Worm (Caenorhabditis elegans) whole organism, dauer: ENCODE results near the gene nrfl-1.

Source experiments
- unc-62 ChIP-seq: sonication (generic microtip); optimal IDR thresholded peaks from 2 replicates; lab custom pipeline; 2017; ENCODE audit warnings: missing biosample characterization, missing genetic modification reagents, missing genetic modification characterization

nrfl-1 gene

DNA sequence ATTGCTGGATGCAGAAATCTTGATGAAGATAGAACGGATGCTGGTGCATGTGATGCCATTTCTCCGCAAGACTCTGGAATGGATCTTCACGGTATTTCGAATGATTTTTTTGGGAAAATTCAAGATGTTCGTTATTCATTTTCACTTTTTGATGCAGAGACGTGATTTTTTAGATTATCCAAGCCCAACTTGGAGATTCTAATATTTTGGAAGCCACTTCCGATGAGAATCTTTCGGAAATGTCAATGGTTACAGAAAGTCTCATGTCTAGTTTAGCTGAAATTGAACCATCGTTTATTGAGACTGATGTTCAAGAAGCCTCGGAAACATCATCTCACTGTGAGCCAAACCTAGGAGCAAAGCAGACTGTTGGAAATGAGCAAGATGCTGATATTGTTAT, 18.1 kb upstream of the nrfl-1 start:
- TF ChIP-seq unc-62 (GFP tag; lab: Kevin White, UChicago) = no peak

DNA sequence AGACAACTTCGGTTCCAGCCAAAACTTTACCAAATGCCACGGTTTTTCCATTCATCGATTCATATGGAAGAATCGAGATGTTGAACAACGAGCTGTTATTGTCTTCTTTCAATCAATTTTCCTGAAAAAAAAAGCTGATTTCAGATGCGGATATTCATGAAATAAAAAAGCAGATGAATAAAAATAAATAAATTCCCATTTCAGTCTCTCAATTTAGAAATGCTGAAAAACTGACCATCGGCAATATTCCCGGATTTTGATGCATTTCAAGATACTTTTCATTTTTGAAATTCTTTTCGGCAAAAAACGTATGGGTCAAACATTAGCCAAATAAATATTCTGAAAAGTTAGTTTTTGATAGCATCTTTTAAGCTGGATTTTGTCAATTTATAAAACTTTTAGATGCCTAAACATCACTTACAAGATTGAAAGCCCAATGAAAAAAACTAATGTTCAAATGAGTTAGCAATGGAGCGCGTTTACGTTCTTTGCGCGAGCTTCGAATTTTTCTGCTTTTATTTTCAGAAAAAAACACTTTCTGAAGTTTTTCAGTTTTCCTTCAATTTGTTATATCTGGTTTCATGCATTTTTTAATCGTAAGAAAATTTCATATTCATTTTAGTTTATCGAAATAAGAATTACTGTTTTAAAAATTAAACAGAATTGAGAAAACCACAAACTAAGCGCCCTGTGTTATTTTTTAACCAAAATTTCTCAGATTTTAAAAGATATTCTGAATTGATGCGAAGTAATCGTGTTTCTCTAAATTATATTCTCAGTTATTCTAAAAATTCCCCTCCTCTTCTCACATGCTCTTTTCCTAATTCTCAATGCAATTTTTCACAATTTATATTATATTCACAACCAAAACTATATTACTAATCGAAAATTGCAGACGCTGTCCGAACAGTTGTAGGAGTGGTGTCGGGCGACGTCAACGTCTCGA, 14.5 kb upstream of the nrfl-1 start, which contains the start of the genes C01F6.14 and fem-3:
C01F6.14 (minus strand) TSS at position 51 of the 946 bp plus-strand sequence.
fem-3 (plus strand) TSS at position 896 of the 946 bp plus-strand sequence.
- TF ChIP-seq unc-62 (GFP tag; lab: Kevin White, UChicago) = no peak

DNA sequence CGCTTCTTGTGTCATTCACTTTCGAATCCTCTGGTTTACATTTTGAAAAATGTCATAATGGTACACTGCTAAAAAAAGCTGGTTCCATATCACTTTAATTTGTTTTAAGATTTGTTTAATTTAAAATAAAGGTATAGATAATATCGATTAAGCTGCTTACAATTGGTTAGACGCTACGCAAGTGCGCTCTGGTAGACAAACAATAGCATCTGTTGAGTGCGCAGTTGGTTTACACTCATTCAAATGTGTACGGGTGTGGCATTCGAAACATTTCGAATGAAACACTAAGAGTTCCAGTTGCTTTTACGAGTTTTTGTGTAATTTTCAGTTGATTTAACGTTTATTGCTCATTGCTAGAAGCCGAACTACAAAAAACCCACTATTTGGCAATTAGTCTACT, 11.4 kb upstream of the nrfl-1 start:
- TF ChIP-seq unc-62 (GFP tag; lab: Kevin White, UChicago) = no peak

ce11 chrIV:9108631-9109030, 10.3 kb upstream of the nrfl-1 start, which contains the start of gene aly-1:
TSS of gene aly-1 (plus strand) at chrIV:9108931.
- TF ChIP-seq unc-62 (GFP tag; lab: Kevin White, UChicago) = no peak

DNA sequence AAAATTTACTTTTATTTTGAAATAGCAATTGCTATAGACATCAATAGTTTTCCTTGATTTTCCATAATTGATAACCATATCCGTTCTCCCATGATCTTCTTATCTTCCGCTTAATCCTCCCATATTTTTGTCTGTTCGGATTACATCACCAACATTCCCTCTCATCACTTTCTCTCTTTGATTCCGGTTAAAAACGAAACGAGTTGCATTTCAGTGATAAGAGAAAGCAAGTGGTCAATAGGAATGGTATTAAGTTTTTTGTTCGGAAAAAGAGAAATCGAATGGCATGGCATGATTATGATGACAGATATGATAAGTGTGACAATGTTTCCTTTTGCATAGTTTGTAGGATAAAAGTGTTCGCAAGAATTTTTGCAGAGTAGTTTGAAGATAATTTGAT, 6.9 kb upstream of the nrfl-1 start:
- no peak for TF ChIP-seq unc-62 (GFP tag; lab: Kevin White, UChicago)

ce11 chrIV:9114078-9114477, 4.8 kb upstream of the nrfl-1 start:
- no peak for TF ChIP-seq unc-62 (GFP tag; lab: Kevin White, UChicago)

- no peak for TF ChIP-seq unc-62 (GFP tag; lab: Kevin White, UChicago)
Observed at ce11 chrIV:9116452-9116851, 2.4 kb upstream of the nrfl-1 start.

ce11 chrIV:9117700-9118099, 1.2 kb upstream of the nrfl-1 start:
- no peak for TF ChIP-seq unc-62 (GFP tag; lab: Kevin White, UChicago)

DNA sequence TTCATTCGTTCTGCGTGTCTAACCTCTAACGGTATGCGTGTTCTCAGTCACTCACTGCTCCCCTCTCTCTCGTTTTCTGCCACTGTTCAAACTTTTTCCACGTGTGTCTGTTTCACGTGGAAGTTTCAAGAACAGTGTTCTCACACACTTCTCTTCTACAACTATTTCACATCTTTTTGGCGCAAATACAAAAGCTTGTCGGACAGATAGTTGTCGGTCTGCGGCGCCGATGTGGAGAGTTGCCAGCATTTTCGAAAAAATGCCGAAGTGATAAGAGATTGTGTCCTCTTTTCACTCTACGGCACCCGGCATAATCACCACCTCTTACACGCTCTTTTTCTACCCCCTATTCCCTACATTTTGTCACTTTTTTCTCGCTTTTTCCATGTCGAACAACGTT, 544 bp upstream of the nrfl-1 start:
- TF ChIP-seq unc-62 (GFP tag; lab: Kevin White, UChicago) = no peak

- TF ChIP-seq unc-62 (GFP tag; lab: Kevin White, UChicago) = no peak
Observed at ce11 chrIV:9120220-9120619, 1.3 kb downstream of the nrfl-1 start.

- TF ChIP-seq unc-62 (GFP tag; lab: Kevin White, UChicago) = no peak
Observed at ce11 chrIV:9121545-9121944, 2.7 kb downstream of the nrfl-1 start.

DNA sequence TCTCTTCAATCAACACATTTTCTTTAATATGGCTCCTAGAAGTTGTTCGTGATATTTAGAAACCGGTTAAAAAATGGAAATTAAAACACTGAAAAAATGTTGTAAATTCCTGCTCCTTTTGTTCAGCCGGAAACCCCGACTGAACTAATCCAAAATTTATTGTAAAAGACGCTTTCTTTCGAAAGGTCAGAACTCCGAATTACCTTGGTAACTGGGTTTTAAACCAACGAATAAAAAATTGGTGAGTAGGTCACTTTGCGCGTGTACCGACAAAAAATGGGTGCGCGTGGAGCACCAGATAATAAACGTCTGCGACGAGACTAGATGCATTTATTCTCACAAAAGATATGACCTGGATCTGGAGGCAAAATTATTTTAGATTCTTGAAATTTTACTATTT, 11.7 kb downstream of the nrfl-1 start:
- no peak for TF ChIP-seq unc-62 (GFP tag; lab: Kevin White, UChicago)

ce11 chrIV:9135377-9135776, 16.5 kb downstream of the nrfl-1 start, which contains the start of gene delm-1:
TSS of gene delm-1 (minus strand) at chrIV:9135477.
- no peak for TF ChIP-seq unc-62 (GFP tag; lab: Kevin White, UChicago)

- no peak for TF ChIP-seq unc-62 (GFP tag; lab: Kevin White, UChicago)
Observed at ce11 chrIV:9140172-9140805, 21.4 kb downstream of the nrfl-1 start.

DNA sequence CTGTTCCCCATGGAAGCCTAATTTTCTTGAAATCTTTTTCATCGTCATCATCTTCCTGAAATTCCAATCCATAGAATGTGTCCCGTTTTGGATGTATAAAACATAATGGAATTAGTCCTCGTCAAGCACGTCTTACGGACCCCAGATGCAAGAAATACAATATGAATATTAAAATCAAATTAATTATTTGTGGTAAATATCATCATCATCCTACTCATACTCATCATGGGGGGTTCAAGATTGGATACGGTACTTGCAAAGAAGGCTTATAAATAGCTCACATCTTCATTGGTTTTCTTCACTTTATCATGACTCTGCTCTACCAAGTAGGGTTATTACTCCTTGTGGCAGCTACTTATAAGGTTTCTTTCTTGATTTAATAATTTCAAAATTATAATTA, 25.5 kb downstream of the nrfl-1 start, which contains the start of gene flp-1:
flp-1 (plus strand) TSS at position 301 of the 400 bp plus-strand sequence.
- no peak for TF ChIP-seq unc-62 (GFP tag; lab: Kevin White, UChicago)

DNA sequence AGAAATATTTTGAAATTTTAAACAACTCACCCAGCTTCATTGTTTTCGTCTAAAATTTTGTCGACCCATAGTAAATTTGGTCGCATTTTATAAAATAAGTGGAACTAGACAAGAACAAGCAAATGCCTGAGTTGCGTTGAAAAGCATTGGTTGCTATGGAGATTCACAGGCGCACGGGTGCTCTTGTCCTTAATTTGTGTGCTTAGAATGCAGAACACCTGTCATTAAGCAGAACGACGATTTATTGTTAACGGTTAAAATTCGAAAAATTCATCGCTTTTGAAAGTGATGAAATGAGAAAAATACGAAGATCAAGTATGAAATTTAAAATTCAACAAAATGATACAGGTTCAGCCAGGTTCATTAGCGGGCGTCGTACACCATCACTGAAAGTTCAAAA, 27.2 kb downstream of the nrfl-1 start, which contains the start of gene daf-10:
daf-10 (minus strand) TSS at position 101 of the 400 bp plus-strand sequence.
- no peak for TF ChIP-seq unc-62 (GFP tag; lab: Kevin White, UChicago)
